Fruit fly (Drosophila melanogaster) whole organism, prepupa: ENCODE data around the gene CG13720.

Experiments used
- Blimp-1 ChIP-seq: fragments of 200-800 bp; sonication (Bioruptor generic); optimal IDR thresholded peaks from 3 replicates; lab custom pipeline; 2017; ENCODE audit warnings: missing biosample characterization, missing genetic modification characterization, mild to moderate bottlenecking, moderate library complexity, missing genetic modification reagents
- CG10631 ChIP-seq: fragments of 200-800 bp; sonication (Bioruptor generic); optimal IDR thresholded peaks from 2 replicates; lab custom pipeline; 2016; ENCODE audit warnings: missing biosample characterization, missing genetic modification characterization
- CG11902 ChIP-seq: fragments of 200-800 bp; sonication (Bioruptor generic); optimal IDR thresholded peaks from 3 replicates; lab custom pipeline; 2016; ENCODE audit warnings: missing biosample characterization, missing genetic modification characterization
- CG15336 ChIP-seq: fragments of 200-800 bp; sonication (Bioruptor generic); IDR thresholded peaks from 2 replicates; pipeline ENCODE4 v1.3.6; 2022; ENCODE audit warnings: missing biosample characterization, missing genetic modification characterization
- CG3032 ChIP-seq: fragments of 200-800 bp; optimal IDR thresholded peaks from 2 replicates; lab custom pipeline; 2019; ENCODE audit warnings: missing biosample characterization, mild to moderate bottlenecking, missing genetic modification characterization, moderate library complexity
- CG34406 ChIP-seq: fragments of 200-800 bp; sonication (Bioruptor generic); optimal IDR thresholded peaks from 3 replicates; lab custom pipeline; 2016; ENCODE audit warnings: missing biosample characterization, missing genetic modification characterization
- CG6792 ChIP-seq: fragments of 200-800 bp; sonication (Bioruptor generic); optimal IDR thresholded peaks from 3 replicates; lab custom pipeline; 2016; ENCODE audit warnings: missing biosample characterization, missing genetic modification characterization
- CG6808 ChIP-seq: fragments of 200-800 bp; sonication (Bioruptor generic); optimal IDR thresholded peaks from 3 replicates; lab custom pipeline; 2017; ENCODE audit warnings: missing biosample characterization, missing genetic modification characterization, mild to moderate bottlenecking, moderate library complexity, missing genetic modification reagents
- CG7368 ChIP-seq: fragments of 200-800 bp; sonication (Bioruptor generic); optimal IDR thresholded peaks from 3 replicates; lab custom pipeline; 2016; ENCODE audit warnings: missing biosample characterization, missing genetic modification characterization
- CG8119 ChIP-seq: fragments of 200-800 bp; sonication (Bioruptor generic); IDR thresholded peaks from 3 replicates; pipeline ENCODE4 v1.3.6; 2022; ENCODE audit warnings: missing biosample characterization, missing genetic modification characterization
- CG8319 ChIP-seq: fragments of 200-800 bp; sonication (Bioruptor generic); optimal IDR thresholded peaks from 3 replicates; lab custom pipeline; 2016; ENCODE audit warnings: missing biosample characterization, missing genetic modification characterization
- CG8632 ChIP-seq: fragments of 200-800 bp; sonication (Bioruptor generic); optimal IDR thresholded peaks from 3 replicates; lab custom pipeline; 2016; ENCODE audit warnings: missing biosample characterization, missing genetic modification characterization
- Eip78C ChIP-seq: fragments of 200-800 bp; sonication (Bioruptor generic); peaks from one replicate; lab custom pipeline; 2016; ENCODE audit warnings: missing biosample characterization, missing genetic modification characterization
- Eip93F ChIP-seq: fragments of 200-800 bp; sonication (Bioruptor generic); optimal IDR thresholded peaks from 2 replicates; lab custom pipeline; 2016; ENCODE audit warnings: missing biosample characterization, mild to moderate bottlenecking, missing genetic modification characterization
- Ets21C ChIP-seq: fragments of 200-800 bp; sonication (Bioruptor generic); optimal IDR thresholded peaks from 3 replicates; lab custom pipeline; 2016; ENCODE audit warnings: missing biosample characterization, missing genetic modification characterization
- Ets96B ChIP-seq: fragments of 200-800 bp; optimal IDR thresholded peaks from 2 replicates; lab custom pipeline; 2019; ENCODE audit warnings: missing biosample characterization, mild to moderate bottlenecking, missing genetic modification characterization, moderate library complexity
- Hr39 ChIP-seq: fragments of 200-800 bp; sonication (Bioruptor generic); optimal IDR thresholded peaks from 2 replicates; lab custom pipeline; 2016; ENCODE audit warnings: missing biosample characterization, missing genetic modification characterization
- Hr4 ChIP-seq: fragments of 200-800 bp; sonication (Bioruptor generic); optimal IDR thresholded peaks from 3 replicates; lab custom pipeline; 2016; ENCODE audit warnings: missing biosample characterization, missing genetic modification characterization
- Lpt ChIP-seq: fragments of 200-800 bp; sonication (Bioruptor generic); optimal IDR thresholded peaks from 3 replicates; lab custom pipeline; 2016; ENCODE audit warnings: missing biosample characterization, missing genetic modification characterization
- OdsH ChIP-seq: fragments of 200-800 bp; sonication (Bioruptor generic); optimal IDR thresholded peaks from 3 replicates; lab custom pipeline; 2016; ENCODE audit warnings: missing biosample characterization, missing genetic modification characterization
- Smox ChIP-seq: fragments of 200-800 bp; sonication (Bioruptor generic); optimal IDR thresholded peaks from 3 replicates; lab custom pipeline; 2016; ENCODE audit warnings: missing biosample characterization, missing genetic modification characterization
- Sox14 ChIP-seq: fragments of 200-800 bp; sonication (Bioruptor generic); optimal IDR thresholded peaks from 3 replicates; lab custom pipeline; 2016; ENCODE audit warnings: missing biosample characterization, missing genetic modification characterization
- achi ChIP-seq: fragments of 200-800 bp; sonication (Bioruptor generic); optimal IDR thresholded peaks from 3 replicates; lab custom pipeline; 2016; ENCODE audit warnings: missing biosample characterization, missing genetic modification characterization
- acj6 ChIP-seq: fragments of 200-800 bp; sonication (Bioruptor generic); optimal IDR thresholded peaks from 3 replicates; lab custom pipeline; 2016; ENCODE audit warnings: missing biosample characterization, missing genetic modification characterization
- cyc ChIP-seq: fragments of 200-800 bp; sonication (Bioruptor generic); optimal IDR thresholded peaks from 3 replicates; lab custom pipeline; 2016; ENCODE audit warnings: missing biosample characterization, missing genetic modification characterization
- dac ChIP-seq: fragments of 200-800 bp; sonication (Bioruptor generic); optimal IDR thresholded peaks from 2 replicates; lab custom pipeline; 2017; ENCODE audit warnings: missing biosample characterization, mild to moderate bottlenecking, missing genetic modification characterization
- esn ChIP-seq: fragments of 200-800 bp; sonication (Bioruptor generic); optimal IDR thresholded peaks from 2 replicates; lab custom pipeline; 2016; ENCODE audit warnings: missing biosample characterization, mild to moderate bottlenecking, missing genetic modification characterization, moderate library complexity
- fd85E ChIP-seq: fragments of 200-800 bp; sonication (Bioruptor generic); optimal IDR thresholded peaks from 3 replicates; lab custom pipeline; 2016; ENCODE audit warnings: missing biosample characterization, missing genetic modification characterization
- fkh ChIP-seq: fragments of 200-800 bp; sonication (Bioruptor generic); optimal IDR thresholded peaks from 3 replicates; lab custom pipeline; 2017; ENCODE audit warnings: missing biosample characterization, mild to moderate bottlenecking, missing genetic modification characterization, moderate library complexity
- lz ChIP-seq: fragments of 200-800 bp; sonication (Bioruptor generic); optimal IDR thresholded peaks from 3 replicates; lab custom pipeline; 2016; ENCODE audit warnings: missing biosample characterization, missing genetic modification characterization
- net ChIP-seq: fragments of 200-800 bp; sonication (Bioruptor generic); optimal IDR thresholded peaks from 3 replicates; lab custom pipeline; 2016; ENCODE audit warnings: missing biosample characterization, missing genetic modification characterization
- salr ChIP-seq, 2 experiments: fragments of 200-800 bp; sonication (Bioruptor generic); optimal IDR thresholded peaks; 3 replicates each; lab custom pipeline; 2016 to 2018; ENCODE audit warnings: missing biosample characterization in 2 of 2, missing genetic modification characterization in 2 of 2, mild to moderate bottlenecking in 1 of 2
- spab ChIP-seq: fragments of 200-800 bp; sonication (Bioruptor generic); optimal IDR thresholded peaks from 2 replicates; lab custom pipeline; 2017; ENCODE audit warnings: missing biosample characterization, mild to moderate bottlenecking, missing genetic modification characterization, missing genetic modification reagents
- ss ChIP-seq, 2 experiments: fragments of 200-800 bp; sonication (Bioruptor generic); optimal IDR thresholded peaks; 2 replicates in 1 of 2; 3 replicates in 1 of 2; lab custom pipeline; 2017 to 2018; ENCODE audit warnings: mild to moderate bottlenecking in 2 of 2, missing biosample characterization in 2 of 2, missing genetic modification characterization in 2 of 2, moderate library complexity in 1 of 2

The CG13720 gene

DNA sequence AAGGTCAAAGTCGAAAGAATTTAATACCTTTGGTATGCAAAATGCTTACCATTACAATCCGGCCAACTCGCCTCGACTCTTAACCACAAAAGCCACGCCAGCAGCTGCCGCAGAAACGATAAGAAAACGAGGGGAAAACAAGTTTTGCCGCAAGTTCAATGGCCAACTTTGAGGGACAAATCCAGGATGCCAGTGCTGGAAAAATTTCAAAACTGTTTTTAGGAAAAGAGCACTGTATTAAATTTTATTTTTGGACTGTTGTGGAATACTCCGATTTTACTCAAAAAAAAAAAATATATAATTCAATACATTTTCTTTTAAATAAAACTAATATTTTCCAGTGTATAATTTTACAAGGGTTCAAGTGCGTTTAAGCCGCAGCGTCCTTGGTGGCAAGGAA lies 5.7 kb downstream of the CG13720 start (continued):
- TF ChIP-seq Ets21C (GFP tag; lab: Kevin White, UChicago) (no peak), spab (peak; percentile 80), acj6 (GFP tag; lab: Kevin White, UChicago) (peak; percentile 83), OdsH (GFP tag; lab: Kevin White, UChicago) (peak; percentile 80), dac (GFP tag; lab: Kevin White, UChicago) (no peak), Hr4 (GFP tag; lab: Kevin White, UChicago) (peak; percentile 40), Smox (GFP tag; lab: Kevin White, UChicago) (peak; percentile 71), Blimp-1 (GFP tag; lab: Kevin White, UChicago) (peak; percentile 43), CG15336 (GFP tag; lab: Robert Waterston, UW) (peak; percentile 45; the same call in 1 of the 2 replicates), esn (GFP tag; lab: Kevin White, UChicago) (peak; percentile 80), Eip93F (GFP tag; lab: Kevin White, UChicago) (peak; percentile 24), net (GFP tag; lab: Kevin White, UChicago) (peak; percentile 79), CG6808 (GFP tag; lab: Kevin White, UChicago) (peak; percentile 82), salr (GFP tag; optimal IDR thresholded peaks at IDR 0.05; lab: Kevin White, UChicago) (peak; percentile 55 to 72), Hr39 (GFP tag; lab: Kevin White, UChicago) (peak; percentile 56), CG8119 (GFP tag; lab: Robert Waterston, UW) (peak; percentile 59; the same call in 2 of the 3 replicates), CG7368 (GFP tag; lab: Kevin White, UChicago) (peak; percentile 62), CG10631 (GFP tag; lab: Kevin White, UChicago) (peak; percentile 82), CG6792 (GFP tag; lab: Kevin White, UChicago) (peak; percentile 78), Eip78C (peak; percentile 97)

DNA sequence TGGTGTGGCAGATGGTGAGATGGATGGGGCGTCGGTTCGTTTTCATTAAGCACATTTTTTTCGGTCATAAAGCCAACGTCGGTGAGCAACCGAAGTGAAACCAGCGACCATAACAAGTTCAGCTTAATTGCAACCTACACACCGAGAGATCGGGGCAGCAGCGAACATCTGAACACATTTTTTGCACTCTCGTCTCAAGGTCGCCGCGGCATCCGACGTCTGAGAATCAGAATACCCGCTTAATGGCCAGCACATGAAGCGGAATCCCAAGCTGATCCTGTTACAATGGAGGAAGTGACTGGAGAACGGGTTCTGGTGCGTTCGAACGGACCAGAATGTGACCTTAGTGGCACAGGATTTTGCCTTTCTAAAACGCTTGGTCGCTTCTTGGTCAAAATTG lies 6.7 kb downstream of the CG13720 start:
- no peak for TF ChIP-seq CG15336 (GFP tag; lab: Robert Waterston, UW)
- no peak for TF ChIP-seq CG11902 (GFP tag; lab: Kevin White, UChicago)
- no peak for TF ChIP-seq fd85E
- TF ChIP-seq CG8632 (GFP tag; lab: Kevin White, UChicago) = no peak
- TF ChIP-seq CG7368 (GFP tag; lab: Kevin White, UChicago) = no peak
- TF ChIP-seq CG34406 = no peak
- TF ChIP-seq ss (GFP tag; optimal IDR thresholded peaks at IDR 0.05; lab: Kevin White, UChicago) = peak in 1 of 2 experiments; percentile 32
- no peak for TF ChIP-seq Ets96B (tag; lab: Kevin White, UChicago)
- TF ChIP-seq lz (GFP tag; lab: Kevin White, UChicago) = no peak
- TF ChIP-seq spab = no peak
- no peak for TF ChIP-seq fkh
- TF ChIP-seq CG8319 = no peak
- TF ChIP-seq Lpt = no peak
- TF ChIP-seq Blimp-1 (GFP tag; lab: Kevin White, UChicago) = peak; percentile 56

DNA sequence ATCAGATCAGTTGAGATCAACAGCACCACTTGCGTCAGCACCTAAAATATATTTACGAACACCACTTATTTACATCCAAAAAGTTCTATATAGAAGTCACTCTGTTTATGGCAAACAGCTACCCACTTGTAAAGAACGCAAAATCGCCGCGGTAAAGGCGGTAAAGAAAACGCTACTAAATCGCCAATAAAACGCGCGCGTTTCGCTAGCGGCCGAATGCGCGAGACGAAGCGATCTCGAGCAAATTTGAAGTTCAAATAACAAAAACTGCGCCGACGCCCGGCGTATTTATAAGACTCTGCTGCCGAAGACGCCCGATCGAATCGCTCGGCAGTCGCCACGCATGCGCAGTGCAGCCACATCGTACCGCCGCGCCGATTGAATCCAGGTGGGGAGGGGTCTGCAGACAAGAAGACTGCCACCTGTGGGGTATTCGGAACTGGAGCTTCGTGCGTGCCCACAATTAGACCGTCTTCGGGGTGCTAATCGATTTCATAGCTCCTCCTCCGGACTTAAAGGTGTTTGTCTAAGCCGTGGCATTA lies 9.5 kb downstream of the CG13720 start, which contains the start of gene CG13722:
CG13722 (minus strand) TSS at position 262 of the 542 bp plus-strand sequence.
- TF ChIP-seq ss (GFP tag; optimal IDR thresholded peaks at IDR 0.05; lab: Kevin White, UChicago) = peak; percentile 28 to 79
- no peak for TF ChIP-seq cyc
- TF ChIP-seq Smox (GFP tag; lab: Kevin White, UChicago) = no peak

- no peak for TF ChIP-seq CG3032 (tag; lab: Kevin White, UChicago)
Measured at dm6 chr3L:4489490-4489889, 10.8 kb downstream of the CG13720 start.

DNA sequence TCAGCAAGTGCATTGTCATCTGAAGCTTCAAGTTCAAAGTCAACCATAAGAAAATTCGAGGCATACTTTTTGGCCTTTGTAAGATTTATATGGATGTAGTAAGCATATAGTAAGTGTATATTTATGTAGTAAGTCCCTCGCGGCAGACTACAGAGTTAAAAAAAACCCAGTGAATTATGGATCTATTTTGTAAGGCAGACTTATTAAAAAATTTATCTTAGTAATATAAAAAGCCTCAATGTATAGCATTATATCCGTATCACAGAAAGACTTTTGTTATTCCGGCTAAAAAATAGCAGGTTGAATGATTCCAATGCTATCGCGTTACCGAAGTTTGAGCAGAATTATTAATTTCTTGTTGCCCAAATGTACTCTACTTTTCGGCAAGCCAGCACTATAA lies 15.7 kb downstream of the CG13720 start:
- TF ChIP-seq Sox14 (GFP tag; lab: Kevin White, UChicago) (no peak), achi (GFP tag; lab: Kevin White, UChicago) (peak; percentile 1), Smox (GFP tag; lab: Kevin White, UChicago) (peak; percentile 3), Hr4 (GFP tag; lab: Kevin White, UChicago) (peak; percentile 24), Eip78C (peak; percentile 65), CG7368 (GFP tag; lab: Kevin White, UChicago) (no peak)
